Fruit fly (Drosophila melanogaster): ENCODE results near the gene Etfb.

dm6 chr3R:29836188-29836587 lies 33.4 kb upstream of the Etfb start, which contains the start of gene CG42592:
- TF ChIP-seq CG8478 (optimal IDR thresholded peaks at IDR 0.05) = no peak
- no peak for TF ChIP-seq CTCF (optimal IDR thresholded peaks at IDR 0.05)
